Worm (Caenorhabditis elegans) whole organism, young adult: ENCODE results near the gene vars-1.

ENCODE experiments used
- B0019.2 ChIP-seq: fragments of 200-800 bp; sonication (Bioruptor generic); conservative IDR thresholded peaks from 2 replicates; pipeline ENCODE4 v1.3.6; 2022; ENCODE audit warnings: missing genetic modification reagents, missing genetic modification characterization, missing compliant biosample characterization
- C06A6.2 ChIP-seq: fragments of 200-800 bp; sonication (Bioruptor generic); conservative IDR thresholded peaks from 2 replicates; pipeline ENCODE4 v1.3.6; 2022; ENCODE audit warnings: missing genetic modification characterization, missing compliant biosample characterization
- C17E4.6 ChIP-seq: fragments of 200-800 bp; sonication (Bioruptor generic); IDR thresholded peaks from 2 replicates; pipeline ENCODE4 v1.3.6; 2022; ENCODE audit warnings: missing genetic modification reagents, missing genetic modification characterization, missing compliant biosample characterization
- D2030.7 ChIP-seq: fragments of 200-800 bp; sonication (Bioruptor generic); IDR thresholded peaks from 2 replicates; pipeline ENCODE4 v1.3.6; 2022; ENCODE audit warnings: missing genetic modification reagents, missing genetic modification characterization, missing compliant biosample characterization
- F33H1.4 ChIP-seq: fragments of 200-800 bp; sonication (Bioruptor generic); IDR thresholded peaks from 2 replicates; pipeline ENCODE4 v1.3.6; 2022; ENCODE audit warnings: missing genetic modification reagents, missing genetic modification characterization, missing compliant biosample characterization
- F37B4.10 ChIP-seq: fragments of 200-800 bp; sonication (Bioruptor generic); IDR thresholded peaks from 2 replicates; pipeline ENCODE4 v1.3.6; 2022; ENCODE audit warnings: missing genetic modification characterization, missing compliant biosample characterization
- F49E8.2 ChIP-seq: sonication (generic microtip); optimal IDR thresholded peaks from 3 replicates; lab custom pipeline; 2017; ENCODE audit warnings: missing genetic modification characterization, mild to moderate bottlenecking, missing compliant biosample characterization, antibody characterized with exemption, moderate library complexity; ENCODE audit not compliant: insufficient read depth
- F52B5.7 ChIP-seq: sonication (generic microtip); optimal IDR thresholded peaks from 2 replicates; lab custom pipeline; 2016; ENCODE audit warnings: mild to moderate bottlenecking, missing genetic modification characterization, missing compliant biosample characterization
- K11D2.4 ChIP-seq: fragments of 200-800 bp; sonication (Bioruptor generic); IDR thresholded peaks from 2 replicates; pipeline ENCODE4 v1.3.6; 2022; ENCODE audit warnings: missing genetic modification reagents, missing genetic modification characterization, missing compliant biosample characterization
- K12H6.12 ChIP-seq: fragments of 200-800 bp; sonication (Bioruptor generic); optimal IDR thresholded peaks from 2 replicates; lab custom pipeline; 2018; ENCODE audit warnings: mild to moderate bottlenecking, missing genetic modification characterization, missing compliant biosample characterization
- T07F8.4 ChIP-seq: sonication (generic microtip); optimal IDR thresholded peaks from 2 replicates; lab custom pipeline; 2016; ENCODE audit warnings: mild to moderate bottlenecking, missing genetic modification characterization, moderate library complexity, missing compliant biosample characterization
- Y53F4B.3 ChIP-seq: fragments of 200-800 bp; sonication (Bioruptor generic); IDR thresholded peaks from 2 replicates; pipeline ENCODE4 v1.3.6; 2022; ENCODE audit warnings: missing genetic modification reagents, missing genetic modification characterization, missing compliant biosample characterization
- Y53G8AR.9 ChIP-seq: fragments of 200-800 bp; sonication (Bioruptor generic); conservative IDR thresholded peaks from 2 replicates; pipeline ENCODE4 v1.3.6; 2022; ENCODE audit warnings: missing genetic modification reagents, missing genetic modification characterization, missing compliant biosample characterization
- Y56A3A.18 ChIP-seq: fragments of 200-800 bp; sonication (Bioruptor generic); IDR thresholded peaks from 2 replicates; pipeline ENCODE4 v1.3.6; 2022; ENCODE audit warnings: missing genetic modification reagents, missing genetic modification characterization, missing compliant biosample characterization
- akir-1 ChIP-seq: fragments of 200-800 bp; sonication (Bioruptor generic); optimal IDR thresholded peaks from 2 replicates; lab custom pipeline; 2018; ENCODE audit warnings: mild to moderate bottlenecking, missing genetic modification characterization, moderate library complexity, missing compliant biosample characterization
- atf-7 ChIP-seq: sonication (generic microtip); optimal IDR thresholded peaks from 2 replicates; lab custom pipeline; 2017; ENCODE audit warnings: mild to moderate bottlenecking, missing genetic modification characterization, missing compliant biosample characterization
- attf-3 ChIP-seq: fragments of 200-800 bp; sonication (Bioruptor generic); conservative IDR thresholded peaks from 2 replicates; pipeline ENCODE4 v1.3.6; 2022; ENCODE audit warnings: missing genetic modification reagents, missing genetic modification characterization, missing compliant biosample characterization
- attf-5 ChIP-seq: fragments of 200-800 bp; sonication (Bioruptor generic); optimal IDR thresholded peaks from 2 replicates; lab custom pipeline; 2018; ENCODE audit warnings: mild to moderate bottlenecking, missing genetic modification characterization, missing compliant biosample characterization
- attf-6 ChIP-seq: fragments of 200-800 bp; sonication (Bioruptor generic); IDR thresholded peaks from 2 replicates; pipeline ENCODE4 v1.3.6; 2022; ENCODE audit warnings: missing genetic modification reagents, missing genetic modification characterization, missing compliant biosample characterization
- cebp-2 ChIP-seq: fragments of 200-800 bp; sonication (Bioruptor generic); IDR thresholded peaks from 2 replicates; pipeline ENCODE4 v1.3.6; 2022; ENCODE audit warnings: missing genetic modification characterization, missing compliant biosample characterization
- ceh-58 ChIP-seq: fragments of 200-800 bp; sonication (Bioruptor generic); IDR thresholded peaks from 2 replicates; pipeline ENCODE4 v1.3.6; 2022; ENCODE audit warnings: missing genetic modification characterization, missing compliant biosample characterization
- ceh-91 ChIP-seq: fragments of 200-800 bp; sonication (Bioruptor generic); IDR thresholded peaks from 2 replicates; pipeline ENCODE4 v1.3.6; 2022; ENCODE audit warnings: missing genetic modification reagents, missing genetic modification characterization, missing compliant biosample characterization
- dpl-1 ChIP-seq: fragments of 150-350 bp; optimal IDR thresholded peaks from 2 replicates; lab custom pipeline; 2014; ENCODE audit warnings: missing biosample characterization, missing genetic modification reagents, missing genetic modification characterization
- egl-44 ChIP-seq: fragments of 200-800 bp; sonication (Bioruptor generic); IDR thresholded peaks from 2 replicates; pipeline ENCODE4 v1.3.6; 2022; ENCODE audit warnings: missing genetic modification reagents, missing genetic modification characterization, missing compliant biosample characterization
- ekl-4 ChIP-seq: fragments of 200-800 bp; sonication (Bioruptor generic); IDR thresholded peaks from 2 replicates; pipeline ENCODE4 v1.3.6; 2022; ENCODE audit warnings: missing genetic modification reagents, missing genetic modification characterization, missing compliant biosample characterization
- gei-17 ChIP-seq: fragments of 200-800 bp; sonication (Bioruptor generic); optimal IDR thresholded peaks from 2 replicates; lab custom pipeline; 2018; ENCODE audit warnings: mild to moderate bottlenecking, missing genetic modification characterization, missing compliant biosample characterization
- him-1 ChIP-seq: sonication (generic microtip); optimal IDR thresholded peaks from 2 replicates; lab custom pipeline; 2016; ENCODE audit warnings: missing genotype, missing genetic modification reagents, missing genetic modification characterization, missing compliant biosample characterization
- hmg-20 ChIP-seq: fragments of 200-800 bp; sonication (Bioruptor generic); IDR thresholded peaks from 2 replicates; pipeline ENCODE4 v1.3.6; 2022; ENCODE audit warnings: missing genetic modification reagents, missing genetic modification characterization, missing compliant biosample characterization
- hrde-1 ChIP-seq: sonication (generic microtip); optimal IDR thresholded peaks from 2 replicates; lab custom pipeline; 2016; ENCODE audit warnings: missing genetic modification characterization, mild to moderate bottlenecking, missing compliant biosample characterization, moderate library complexity, missing genotype, missing genetic modification reagents, borderline replicate concordance
- lin-26 ChIP-seq: fragments of 200-800 bp; sonication (Bioruptor generic); IDR thresholded peaks from 2 replicates; pipeline ENCODE4 v1.3.6; 2022; ENCODE audit warnings: missing genetic modification reagents, missing genetic modification characterization, missing compliant biosample characterization
- lin-54 ChIP-seq: fragments of 200-800 bp; sonication (Bioruptor generic); optimal IDR thresholded peaks from 2 replicates; lab custom pipeline; 2018; ENCODE audit warnings: mild to moderate bottlenecking, missing genetic modification characterization, missing compliant biosample characterization
- mxl-1 ChIP-seq: sonication (generic microtip); optimal IDR thresholded peaks from 2 replicates; lab custom pipeline; 2016; ENCODE audit warnings: missing genetic modification characterization, missing compliant biosample characterization
- nfya-1 ChIP-seq: sonication (generic microtip); optimal IDR thresholded peaks from 2 replicates; lab custom pipeline; 2017; ENCODE audit warnings: antibody characterized with exemption, missing compliant biosample characterization, missing genetic modification characterization, borderline replicate concordance; ENCODE audit not compliant: insufficient read depth
- nfyb-1 ChIP-seq: fragments of 200-800 bp; sonication (Bioruptor generic); IDR thresholded peaks from 2 replicates; pipeline ENCODE4 v1.3.6; 2022; ENCODE audit warnings: missing genetic modification reagents, missing genetic modification characterization, missing compliant biosample characterization
- rcor-1 ChIP-seq: fragments of 200-800 bp; sonication (Bioruptor generic); IDR thresholded peaks from 2 replicates; pipeline ENCODE4 v1.3.6; 2022; ENCODE audit warnings: missing genetic modification reagents, missing genetic modification characterization, missing compliant biosample characterization
- sdz-38 ChIP-seq: sonication (generic microtip); optimal IDR thresholded peaks from 2 replicates; lab custom pipeline; 2016; ENCODE audit warnings: missing genotype, missing genetic modification characterization, missing compliant biosample characterization
- somi-1 ChIP-seq: fragments of 200-800 bp; sonication (Bioruptor generic); optimal IDR thresholded peaks from 2 replicates; lab custom pipeline; 2018; ENCODE audit warnings: mild to moderate bottlenecking, missing genetic modification characterization, missing compliant biosample characterization
- tbp1 ChIP-seq: fragments of 200-800 bp; sonication (Bioruptor generic); optimal IDR thresholded peaks from 2 replicates; lab custom pipeline; 2018; ENCODE audit warnings: mild to moderate bottlenecking, missing genetic modification characterization, missing compliant biosample characterization
- tbx-9 ChIP-seq: sonication (generic microtip); optimal IDR thresholded peaks from 2 replicates; lab custom pipeline; 2016; ENCODE audit warnings: borderline replicate concordance, missing genetic modification characterization, inconsistent platforms, missing compliant biosample characterization
- unc-62 ChIP-seq: fragments of 150-350 bp; optimal IDR thresholded peaks from 2 replicates; lab custom pipeline; 2014; ENCODE audit warnings: missing biosample characterization, missing genetic modification reagents, missing genetic modification characterization
- zfh-2 ChIP-seq: fragments of 200-800 bp; sonication (Bioruptor generic); conservative IDR thresholded peaks from 2 replicates; pipeline ENCODE4 v1.3.6; 2022; ENCODE audit warnings: missing genetic modification reagents, missing genetic modification characterization, missing compliant biosample characterization
- ztf-25 ChIP-seq: fragments of 200-800 bp; sonication (Bioruptor generic); IDR thresholded peaks from 2 replicates; pipeline ENCODE4 v1.3.6; 2022; ENCODE audit warnings: missing genetic modification reagents, missing genetic modification characterization, missing compliant biosample characterization

The vars-1 gene

DNA sequence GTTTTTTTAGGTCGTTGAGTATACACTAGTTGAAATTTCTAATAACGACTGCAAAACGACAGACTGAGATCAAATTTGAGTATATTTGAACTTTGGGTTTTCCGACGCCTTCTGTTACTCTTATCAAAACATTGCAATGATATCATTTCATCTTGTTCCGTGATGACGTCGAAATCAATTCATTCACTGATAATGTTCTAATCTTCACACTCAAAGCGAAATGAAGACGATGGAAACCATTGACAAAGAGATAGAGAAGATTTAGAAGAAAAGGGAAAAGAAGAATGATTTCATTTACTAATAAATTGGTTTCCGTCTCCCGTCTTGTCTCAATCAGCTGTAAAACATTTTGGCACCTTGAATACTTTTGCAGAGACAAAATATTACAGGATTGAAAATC, 42.0 kb downstream of the vars-1 start:
- peak; percentile 15 for TF ChIP-seq somi-1 (GFP tag; lab: Kevin White, UChicago)
- no peak for TF ChIP-seq gei-17 (GFP tag; lab: Kevin White, UChicago)
- TF ChIP-seq rcor-1: no peak
- TF ChIP-seq, all 124 proteins: peak for 1

DNA sequence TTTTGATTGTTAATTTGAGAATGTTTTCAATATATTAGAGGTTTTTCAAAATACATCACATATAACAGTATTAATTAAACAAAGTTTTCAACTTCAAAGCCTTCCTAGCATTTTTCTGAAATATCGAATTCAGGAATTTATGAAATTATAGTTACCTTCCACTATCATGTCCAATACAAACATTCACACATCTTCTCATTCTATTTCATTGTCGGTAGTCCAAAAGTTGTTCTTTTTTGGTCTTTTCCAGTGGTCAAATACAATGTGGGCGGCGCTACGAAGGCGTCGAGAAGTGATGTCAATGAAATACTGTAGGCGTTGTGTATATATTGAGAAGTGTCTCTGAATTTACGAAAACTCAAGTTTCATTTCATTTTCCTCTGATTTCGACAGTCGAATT, 44.5 kb downstream of the vars-1 start, which contains the start of gene catp-3:
TSS of gene catp-3 (plus strand) at position 301 of the 400 bp plus-strand sequence.
- TF ChIP-seq hmg-20 (GFP tag; lab: Robert Waterston, UW) (no peak), ceh-91 (no peak), unc-62 (GFP tag; lab: Kevin White, UChicago) (no peak), attf-6 (GFP tag; lab: Robert Waterston, UW) (no peak), ztf-25 (no peak), D2030.7 (GFP tag; lab: Robert Waterston, UW) (no peak), attf-3 (no peak), attf-5 (GFP tag; lab: Kevin White, UChicago) (no peak), nfya-1 (tag; lab: Kevin White, UChicago) (no peak), egl-44 (GFP tag; lab: Robert Waterston, UW) (no peak), F52B5.7 (tag; lab: Kevin White, UChicago) (no peak), rcor-1 (no peak), F37B4.10 (GFP tag; lab: Robert Waterston, UW) (no peak), atf-7 (tag; lab: Kevin White, UChicago) (no peak), Y56A3A.18 (GFP tag; lab: Robert Waterston, UW) (no peak), Y53G8AR.9 (GFP tag; lab: Robert Waterston, UW) (no peak), nfyb-1 (GFP tag; lab: Robert Waterston, UW) (no peak), F33H1.4 (GFP tag; lab: Robert Waterston, UW) (no peak), dpl-1 (no peak), lin-26 (GFP tag; lab: Robert Waterston, UW) (no peak)

DNA sequence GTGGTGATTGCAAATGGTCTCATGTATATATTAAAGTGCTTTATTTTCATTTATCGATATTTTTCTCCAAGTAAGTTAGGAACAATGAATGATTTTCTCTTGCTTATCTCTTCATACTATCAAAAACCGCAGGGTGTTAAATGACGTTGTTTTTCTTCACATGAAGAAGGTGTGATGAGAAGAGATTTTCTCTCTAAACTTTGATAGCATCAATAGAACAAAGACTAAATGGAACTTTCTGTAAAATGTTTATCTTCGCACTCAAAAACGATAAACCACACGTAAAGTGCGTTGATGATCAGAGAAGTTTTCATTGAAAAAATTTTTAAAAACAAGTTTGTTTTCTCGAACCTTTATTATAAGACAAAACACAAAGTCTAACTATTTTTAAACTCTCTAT, 48.6 kb downstream of the vars-1 start:
- TF ChIP-seq akir-1 (GFP tag; lab: Kevin White, UChicago) (no peak), tbp1 (GFP tag; lab: Kevin White, UChicago) (no peak), attf-3 (no peak), zfh-2 (GFP tag; lab: Robert Waterston, UW) (no peak), Y53F4B.3 (GFP tag; lab: Robert Waterston, UW) (no peak), attf-6 (GFP tag; lab: Robert Waterston, UW) (no peak), atf-7 (tag; lab: Kevin White, UChicago) (no peak), ekl-4 (GFP tag; lab: Robert Waterston, UW) (no peak)
- TF ChIP-seq, all 124 proteins: peak for 0

DNA sequence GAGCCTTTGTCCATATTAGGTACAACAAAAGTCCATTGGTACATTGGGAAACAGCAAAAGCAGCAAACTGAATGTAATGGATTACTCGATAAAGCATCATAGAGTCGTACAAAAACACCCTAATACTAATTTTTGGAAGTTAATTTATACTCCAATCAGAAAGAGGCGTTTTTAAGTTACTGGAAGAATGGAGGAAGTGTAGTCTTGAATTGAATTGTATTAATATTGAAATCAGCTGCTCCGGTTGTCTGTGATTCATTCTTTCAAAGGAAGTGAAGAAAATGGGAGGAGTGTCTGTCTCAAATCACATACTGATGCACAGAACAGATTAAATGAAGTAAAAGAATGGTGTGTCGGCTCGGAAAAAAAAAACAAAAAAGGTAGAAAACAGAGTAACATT, 50.4 kb downstream of the vars-1 start, which contains the start of gene str-131:
TSS of gene str-131 (minus strand) at position 101 of the 400 bp plus-strand sequence.
- no peak for TF ChIP-seq tbx-9 (tag; lab: Kevin White, UChicago)
- TF ChIP-seq F33H1.4 (GFP tag; lab: Robert Waterston, UW): no peak
- no peak for TF ChIP-seq tbp1 (GFP tag; lab: Kevin White, UChicago)
- TF ChIP-seq C06A6.2 (GFP tag; lab: Robert Waterston, UW): no peak
- no peak for TF ChIP-seq hrde-1 (tag; lab: Kevin White, UChicago)
- no peak for TF ChIP-seq ceh-58 (GFP tag; lab: Robert Waterston, UW)
- no peak for TF ChIP-seq F49E8.2 (tag; lab: Kevin White, UChicago)
- TF ChIP-seq T07F8.4 (tag; lab: Kevin White, UChicago): no peak
- no peak for TF ChIP-seq K12H6.12 (tag; lab: Kevin White, UChicago)
- no peak for TF ChIP-seq hmg-20 (GFP tag; lab: Robert Waterston, UW)
- TF ChIP-seq C17E4.6 (GFP tag; lab: Robert Waterston, UW): no peak
- no peak for TF ChIP-seq B0019.2 (GFP tag; lab: Robert Waterston, UW)
- no peak for TF ChIP-seq mxl-1 (tag; lab: Kevin White, UChicago)
- TF ChIP-seq attf-6 (GFP tag; lab: Robert Waterston, UW): no peak
- no peak for TF ChIP-seq him-1
- no peak for TF ChIP-seq sdz-38 (tag; lab: Kevin White, UChicago)
- TF ChIP-seq cebp-2 (GFP tag; lab: Robert Waterston, UW): no peak
- no peak for TF ChIP-seq lin-54
- TF ChIP-seq K11D2.4: no peak
- TF ChIP-seq, all 124 proteins: peak for 0
